Worm (Caenorhabditis elegans) whole organism, L2 larva: ENCODE measurements around the gene lst-2.

Source experiments
- R02D3.7 ChIP-seq: fragments of 150-350 bp; optimal IDR thresholded peaks from 2 replicates; lab custom pipeline; 2014; ENCODE audit warnings: missing biosample characterization, missing genetic modification characterization
- alr-1 ChIP-seq: fragments of 150-350 bp; optimal IDR thresholded peaks from 2 replicates; lab custom pipeline; 2014; ENCODE audit warnings: missing biosample characterization, missing genetic modification characterization
- ceh-82 ChIP-seq: fragments of 150-350 bp; optimal IDR thresholded peaks from 2 replicates; lab custom pipeline; 2014; ENCODE audit warnings: missing biosample characterization, missing genetic modification characterization
- fos-1 ChIP-seq: fragments of 150-350 bp; optimal IDR thresholded peaks from 2 replicates; lab custom pipeline; 2014; ENCODE audit warnings: missing biosample characterization, missing genetic modification characterization
- lin-13 ChIP-seq: fragments of 150-350 bp; optimal IDR thresholded peaks from 2 replicates; lab custom pipeline; 2014; ENCODE audit warnings: missing biosample characterization, missing genetic modification reagents, missing genetic modification characterization
- mbf-1 ChIP-seq: sonication (generic microtip); optimal IDR thresholded peaks from 2 replicates; lab custom pipeline; 2017; ENCODE audit warnings: missing biosample characterization, missing genetic modification characterization
- nhr-10 ChIP-seq: sonication (generic microtip); optimal IDR thresholded peaks from 2 replicates; lab custom pipeline; 2017; ENCODE audit warnings: missing biosample characterization, missing genetic modification characterization
- nhr-11 ChIP-seq: fragments of 150-350 bp; optimal IDR thresholded peaks from 2 replicates; lab custom pipeline; 2014; ENCODE audit warnings: missing biosample characterization, missing genetic modification characterization
- snpc-4 ChIP-seq: fragments of 150-350 bp; optimal IDR thresholded peaks from 2 replicates; lab custom pipeline; 2014; ENCODE audit warnings: missing biosample characterization, missing genetic modification characterization
- unc-55 ChIP-seq: fragments of 150-350 bp; sonication (generic microtip); optimal IDR thresholded peaks from 3 replicates; lab custom pipeline; 2014; ENCODE audit warnings: missing biosample characterization, missing genetic modification reagents, missing genetic modification characterization
- unc-62 ChIP-seq: fragments of 150-350 bp; optimal IDR thresholded peaks from 2 replicates; lab custom pipeline; 2014; ENCODE audit warnings: missing biosample characterization, missing genetic modification reagents, missing genetic modification characterization
- ztf-4 ChIP-seq: fragments of 150-350 bp; optimal IDR thresholded peaks from 2 replicates; lab custom pipeline; 2014; ENCODE audit warnings: missing biosample characterization, missing genetic modification characterization

DNA sequence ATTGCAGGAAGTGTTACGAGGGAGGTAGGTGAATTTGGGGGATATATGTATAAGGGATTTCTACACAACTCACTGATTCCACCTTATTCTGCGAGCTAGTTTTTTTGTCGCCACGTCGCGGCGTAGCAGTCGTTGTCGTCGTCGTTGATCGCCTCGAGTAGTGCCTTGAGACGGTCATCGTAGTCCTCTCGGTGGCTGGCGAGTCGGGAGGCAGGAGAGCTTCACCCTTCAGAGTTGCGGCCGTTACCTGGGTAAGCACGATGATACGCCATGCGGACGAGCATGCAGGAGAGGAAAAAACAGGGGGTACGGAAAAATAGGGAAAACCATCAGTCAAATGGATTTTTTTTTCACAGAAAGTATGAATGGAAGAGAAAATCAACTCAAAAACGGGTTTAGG lies 30.0 kb upstream of the lst-2 start:
- TF ChIP-seq lin-13 = no peak
- no peak for TF ChIP-seq unc-55 (GFP tag; lab: Kevin White, UChicago)
- no peak for TF ChIP-seq ztf-4
- no peak for TF ChIP-seq R02D3.7
- TF ChIP-seq nhr-11 = no peak
- no peak for TF ChIP-seq snpc-4 (tag; lab: Kevin White, UChicago)
- no peak for TF ChIP-seq unc-62 (GFP tag; lab: Kevin White, UChicago)
- no peak for TF ChIP-seq nhr-10 (tag; lab: Kevin White, UChicago)
- no peak for TF ChIP-seq alr-1 (tag; lab: Kevin White, UChicago)
- no peak for TF ChIP-seq ceh-82
- no peak for TF ChIP-seq mbf-1
- no peak for TF ChIP-seq fos-1 (tag; lab: Kevin White, UChicago)
